Fruit fly (Drosophila melanogaster): Measurements from ENCODE around the gene mEFG1.

The mEFG1 gene

DNA sequence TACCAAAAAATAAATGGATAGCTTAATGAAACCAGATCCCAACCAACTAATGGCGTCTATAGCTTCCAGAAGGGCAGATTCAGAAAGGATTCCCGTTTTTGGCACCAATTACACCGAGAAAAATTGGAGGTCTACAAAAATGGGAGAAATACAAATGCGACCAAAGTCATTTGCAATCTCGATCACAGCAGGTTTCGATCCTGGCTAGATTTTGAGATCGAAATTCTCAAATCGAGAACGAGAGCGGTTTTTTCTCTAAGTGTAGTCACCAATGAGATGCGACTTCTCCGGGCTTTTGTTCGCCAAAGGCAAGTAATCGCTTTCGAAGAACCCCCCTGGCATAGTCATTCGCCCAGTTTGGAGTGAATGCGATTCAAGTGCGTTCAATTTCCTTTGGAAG is 47.1 kb downstream of the mEFG1 start (continued):
- TF ChIP-seq Ets96B (tag; optimal IDR thresholded peaks at IDR 0.05): peak; percentile 6
- no peak for TF ChIP-seq fkh (GFP tag; optimal IDR thresholded peaks at IDR 0.05)
- peak; percentile 62 for TF ChIP-seq topi (GFP tag; optimal IDR thresholded peaks at IDR 0.05)
- no peak for TF ChIP-seq CG10669 (GFP tag; optimal IDR thresholded peaks at IDR 0.05)
- no peak for TF ChIP-seq CG8319 (GFP tag; optimal IDR thresholded peaks at IDR 0.05)
- no peak for TF ChIP-seq CG11294 (GFP tag; IDR thresholded peaks at IDR 0.05)
- peak; percentile 22 for TF ChIP-seq Sox102F (GFP tag; optimal IDR thresholded peaks at IDR 0.05)
- peak; percentile 84 for TF ChIP-seq Eip78C (GFP tag)
- no peak for TF ChIP-seq salr (GFP tag; optimal IDR thresholded peaks at IDR 0.05)
- peak; percentile 66 for TF ChIP-seq cyc (GFP tag; optimal IDR thresholded peaks at IDR 0.05)
- TF ChIP-seq Lpt (GFP tag; optimal IDR thresholded peaks at IDR 0.05): no peak
- no peak for TF ChIP-seq CG6276 (GFP tag; optimal IDR thresholded peaks at IDR 0.05)
- peak; percentile 63 for TF ChIP-seq acj6 (GFP tag; optimal IDR thresholded peaks at IDR 0.05)
- TF ChIP-seq CG11902 (GFP tag; optimal IDR thresholded peaks at IDR 0.05): peak; percentile 15
- TF ChIP-seq fd85E (GFP tag; optimal IDR thresholded peaks at IDR 0.05): no peak
- peak; percentile 49 for TF ChIP-seq CG6792 (GFP tag; optimal IDR thresholded peaks at IDR 0.05)
- no peak for TF ChIP-seq OdsH (GFP tag; optimal IDR thresholded peaks at IDR 0.05)
- TF ChIP-seq Sox14 (GFP tag; optimal IDR thresholded peaks at IDR 0.05): no peak
- peak; percentile 26 for TF ChIP-seq CG32006 (GFP tag; optimal IDR thresholded peaks at IDR 0.05)
- TF ChIP-seq esn (GFP tag; optimal IDR thresholded peaks at IDR 0.05): no peak
- no peak for TF ChIP-seq CG8119 (GFP tag; IDR thresholded peaks at IDR 0.05)
- TF ChIP-seq Gug (GFP tag; IDR thresholded peaks at IDR 0.05): no peak
- TF ChIP-seq CG6854 (GFP tag; optimal IDR thresholded peaks at IDR 0.05): no peak
- peak; percentile 12 for TF ChIP-seq Eip75B (GFP tag; optimal IDR thresholded peaks at IDR 0.05)
- TF ChIP-seq CG6163 (GFP tag; IDR thresholded peaks at IDR 0.05): peak; percentile 83
- TF ChIP-seq Hr38 (GFP tag; optimal IDR thresholded peaks at IDR 0.05): no peak
- TF ChIP-seq Smox (GFP tag; optimal IDR thresholded peaks at IDR 0.05): peak; percentile 19
- peak; percentile 36 for TF ChIP-seq CG9139 (GFP tag; optimal IDR thresholded peaks at IDR 0.05)
- no peak for TF ChIP-seq fd59A (GFP tag; optimal IDR thresholded peaks at IDR 0.05)
- TF ChIP-seq CG3032 (tag; optimal IDR thresholded peaks at IDR 0.05): no peak
- no peak for TF ChIP-seq achi (GFP tag; optimal IDR thresholded peaks at IDR 0.05)
- TF ChIP-seq CG11762 (GFP tag; optimal IDR thresholded peaks at IDR 0.05; ENCODE audit: insufficient read depth): no peak
- peak; percentile 51 for TF ChIP-seq CG1621 (tag; optimal IDR thresholded peaks at IDR 0.05)
- peak; percentile 39 for TF ChIP-seq CG34406 (GFP tag; optimal IDR thresholded peaks at IDR 0.05)
- TF ChIP-seq vri (GFP tag; optimal IDR thresholded peaks at IDR 0.05): no peak
- no peak for TF ChIP-seq Sox15 (GFP tag; optimal IDR thresholded peaks at IDR 0.05)
- no peak for TF ChIP-seq Met (GFP tag; optimal IDR thresholded peaks at IDR 0.05)
- TF ChIP-seq CG8632 (GFP tag; optimal IDR thresholded peaks at IDR 0.05): peak; percentile 37
- no peak for TF ChIP-seq Eip93F (GFP tag; optimal IDR thresholded peaks at IDR 0.05)
- no peak for TF ChIP-seq CG6808 (GFP tag; optimal IDR thresholded peaks at IDR 0.05)
- TF ChIP-seq ss (GFP tag; optimal IDR thresholded peaks at IDR 0.05): peak; percentile 33 to 76

DNA sequence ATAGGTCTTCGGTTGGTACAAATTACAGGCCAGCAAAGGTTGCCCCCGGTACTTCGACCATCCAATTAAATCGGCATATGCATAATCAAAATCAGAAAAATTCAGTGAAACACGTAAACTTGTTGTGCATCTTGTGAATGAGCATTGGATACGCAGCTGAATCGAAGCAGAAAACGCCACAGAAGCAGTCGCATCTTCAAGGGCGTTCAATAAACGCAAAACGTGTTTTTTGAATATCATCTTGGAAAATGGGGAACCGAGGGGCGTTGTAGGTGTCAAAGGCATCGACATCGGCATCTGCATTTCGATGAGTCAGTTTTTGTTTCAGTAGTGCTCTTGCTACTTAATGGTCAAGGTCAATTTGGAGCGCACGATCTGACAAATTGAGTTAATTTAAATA is 48.5 kb downstream of the mEFG1 start:
- TF ChIP-seq Eip93F (GFP tag; optimal IDR thresholded peaks at IDR 0.05) (no peak), Hr4 (GFP tag; optimal IDR thresholded peaks at IDR 0.05) (no peak), CG6163 (GFP tag; IDR thresholded peaks at IDR 0.05) (0 out of 3 replicates have a peak, but pooled peaks have one; percentile 13), CG15336 (GFP tag; IDR thresholded peaks at IDR 0.05) (no peak), esn (GFP tag; optimal IDR thresholded peaks at IDR 0.05) (no peak), dsx (GFP tag; optimal IDR thresholded peaks at IDR 0.05; ENCODE audit: poor library complexity, severe bottlenecking) (peak; percentile 22), ss (GFP tag; optimal IDR thresholded peaks at IDR 0.05) (peak in 1 of 2 experiments; percentile 27), svp (GFP tag) (peak; percentile 59)
